Worm (Caenorhabditis elegans) whole organism, young adult: ENCODE data around the gene F19G12.9.

Experiments
- B0035.1 ChIP-seq: sonication (generic microtip); optimal IDR thresholded peaks from 2 replicates; lab custom pipeline; 2016; ENCODE audit warnings: missing genetic modification characterization, mild to moderate bottlenecking, missing compliant biosample characterization, missing genotype, missing genetic modification reagents
- C17E4.6 ChIP-seq: fragments of 200-800 bp; sonication (Bioruptor generic); IDR thresholded peaks from 2 replicates; pipeline ENCODE4 v1.3.6; 2022; ENCODE audit warnings: missing genetic modification reagents, missing genetic modification characterization, missing compliant biosample characterization
- F10E7.11 ChIP-seq: sonication (generic microtip); optimal IDR thresholded peaks from 2 replicates; lab custom pipeline; 2017; ENCODE audit warnings: mild to moderate bottlenecking, missing genetic modification characterization, moderate library complexity, missing compliant biosample characterization
- F33H1.4 ChIP-seq: fragments of 200-800 bp; sonication (Bioruptor generic); IDR thresholded peaks from 2 replicates; pipeline ENCODE4 v1.3.6; 2022; ENCODE audit warnings: missing genetic modification reagents, missing genetic modification characterization, missing compliant biosample characterization
- F49E8.2 ChIP-seq: sonication (generic microtip); optimal IDR thresholded peaks from 3 replicates; lab custom pipeline; 2017; ENCODE audit warnings: missing genetic modification characterization, mild to moderate bottlenecking, missing compliant biosample characterization, antibody characterized with exemption, moderate library complexity; ENCODE audit not compliant: insufficient read depth
- F57A8.1 ChIP-seq: fragments of 200-800 bp; sonication (Bioruptor generic); optimal IDR thresholded peaks from 2 replicates; lab custom pipeline; 2018; ENCODE audit warnings: mild to moderate bottlenecking, missing genetic modification characterization, moderate library complexity, missing compliant biosample characterization
- F57C9.4 ChIP-seq: sonication (generic microtip); optimal IDR thresholded peaks from 2 replicates; lab custom pipeline; 2017; ENCODE audit warnings: mild to moderate bottlenecking, missing genetic modification characterization, missing compliant biosample characterization
- K11D2.4 ChIP-seq: fragments of 200-800 bp; sonication (Bioruptor generic); IDR thresholded peaks from 2 replicates; pipeline ENCODE4 v1.3.6; 2022; ENCODE audit warnings: missing genetic modification reagents, missing genetic modification characterization, missing compliant biosample characterization
- K12H6.12 ChIP-seq: fragments of 200-800 bp; sonication (Bioruptor generic); optimal IDR thresholded peaks from 2 replicates; lab custom pipeline; 2018; ENCODE audit warnings: mild to moderate bottlenecking, missing genetic modification characterization, missing compliant biosample characterization
- T26A5.8 ChIP-seq: sonication (generic microtip); optimal IDR thresholded peaks from 2 replicates; lab custom pipeline; 2016; ENCODE audit warnings: missing genetic modification characterization, missing compliant biosample characterization
- Y67H2A.10 ChIP-seq: fragments of 200-800 bp; sonication (Bioruptor generic); conservative IDR thresholded peaks from 2 replicates; pipeline ENCODE4 v1.3.6; 2022; ENCODE audit warnings: missing genetic modification reagents, missing genetic modification characterization, missing compliant biosample characterization
- Y95B8A.8 ChIP-seq: fragments of 200-800 bp; sonication (Bioruptor generic); IDR thresholded peaks from 2 replicates; pipeline ENCODE4 v1.3.6; 2022; ENCODE audit warnings: missing genetic modification reagents, missing genetic modification characterization, missing compliant biosample characterization
- ama-1 ChIP-seq, 3 experiments: fragments of 150-350 bp in 1 of 3; sonication (generic microtip) in 2 of 3; optimal IDR thresholded peaks; 2 replicates each; lab custom pipeline; 2014 to 2018; ENCODE audit warnings: missing biosample characterization in 2 of 3, missing genetic modification characterization in 2 of 3, missing genetic modification reagents in 2 of 3
- aptf-3 ChIP-seq: fragments of 200-800 bp; sonication (Bioruptor generic); IDR thresholded peaks from 2 replicates; pipeline ENCODE4 v1.3.6; 2022; ENCODE audit warnings: missing genetic modification characterization, missing compliant biosample characterization
- attf-5 ChIP-seq: fragments of 200-800 bp; sonication (Bioruptor generic); optimal IDR thresholded peaks from 2 replicates; lab custom pipeline; 2018; ENCODE audit warnings: mild to moderate bottlenecking, missing genetic modification characterization, missing compliant biosample characterization
- cebp-1 ChIP-seq, 2 experiments: fragments of 200-800 bp in 1 of 2; sonication (Bioruptor generic) in 1 of 2; sonication (generic microtip) in 1 of 2; IDR thresholded peaks in 1 of 2; optimal IDR thresholded peaks in 1 of 2; 2 replicates each; pipeline versions ENCODE4 v1.3.6 to Lab custom; 2017 to 2022; ENCODE audit warnings: missing compliant biosample characterization in 2 of 2, missing genetic modification characterization in 2 of 2, mild to moderate bottlenecking in 1 of 2, missing genetic modification reagents in 1 of 2, moderate library complexity in 1 of 2
- cebp-2 ChIP-seq: fragments of 200-800 bp; sonication (Bioruptor generic); IDR thresholded peaks from 2 replicates; pipeline ENCODE4 v1.3.6; 2022; ENCODE audit warnings: missing genetic modification characterization, missing compliant biosample characterization
- ceh-100 ChIP-seq: fragments of 200-800 bp; sonication (Bioruptor generic); IDR thresholded peaks from 2 replicates; pipeline ENCODE4 v1.3.6; 2022; ENCODE audit warnings: missing genetic modification reagents, missing genetic modification characterization, missing compliant biosample characterization
- ceh-27 ChIP-seq: fragments of 200-800 bp; sonication (Bioruptor generic); optimal IDR thresholded peaks from 2 replicates; lab custom pipeline; 2018; ENCODE audit warnings: mild to moderate bottlenecking, missing genetic modification characterization, moderate library complexity, missing compliant biosample characterization
- ceh-91 ChIP-seq: fragments of 200-800 bp; sonication (Bioruptor generic); IDR thresholded peaks from 2 replicates; pipeline ENCODE4 v1.3.6; 2022; ENCODE audit warnings: missing genetic modification reagents, missing genetic modification characterization, missing compliant biosample characterization
- chd-7 ChIP-seq: sonication (generic microtip); optimal IDR thresholded peaks from 2 replicates; lab custom pipeline; 2016; ENCODE audit warnings: mild to moderate bottlenecking, missing genetic modification characterization, moderate library complexity, missing compliant biosample characterization
- efl-1 ChIP-seq: fragments of 150-350 bp; optimal IDR thresholded peaks from 2 replicates; lab custom pipeline; 2014; ENCODE audit warnings: missing biosample characterization, missing genetic modification reagents, missing genetic modification characterization
- egrh-3 ChIP-seq: fragments of 200-800 bp; sonication (Bioruptor generic); IDR thresholded peaks from 2 replicates; pipeline ENCODE4 v1.3.6; 2022; ENCODE audit warnings: missing genetic modification reagents, missing genetic modification characterization, missing compliant biosample characterization
- hmg-20 ChIP-seq: fragments of 200-800 bp; sonication (Bioruptor generic); IDR thresholded peaks from 2 replicates; pipeline ENCODE4 v1.3.6; 2022; ENCODE audit warnings: missing genetic modification reagents, missing genetic modification characterization, missing compliant biosample characterization
- hrde-1 ChIP-seq: sonication (generic microtip); optimal IDR thresholded peaks from 2 replicates; lab custom pipeline; 2016; ENCODE audit warnings: missing genetic modification characterization, mild to moderate bottlenecking, missing compliant biosample characterization, moderate library complexity, missing genotype, missing genetic modification reagents, borderline replicate concordance
- hsf-1 ChIP-seq: fragments of 200-800 bp; sonication (Bioruptor generic); IDR thresholded peaks from 2 replicates; pipeline ENCODE4 v1.3.6; 2022; ENCODE audit warnings: missing genetic modification reagents, missing genetic modification characterization, missing compliant biosample characterization
- let-526 ChIP-seq: fragments of 200-800 bp; sonication (Bioruptor generic); IDR thresholded peaks from 2 replicates; pipeline ENCODE4 v1.3.6; 2022; ENCODE audit warnings: missing genetic modification reagents, missing genetic modification characterization, missing compliant biosample characterization
- lsl-1 ChIP-seq: fragments of 200-800 bp; sonication (Bioruptor generic); optimal IDR thresholded peaks from 2 replicates; lab custom pipeline; 2018; ENCODE audit warnings: mild to moderate bottlenecking, missing genetic modification characterization, moderate library complexity, missing compliant biosample characterization
- madf-6 ChIP-seq: fragments of 200-800 bp; sonication (Bioruptor generic); IDR thresholded peaks from 2 replicates; pipeline ENCODE4 v1.3.6; 2022; ENCODE audit warnings: missing genetic modification reagents, missing genetic modification characterization, missing compliant biosample characterization
- nfyb-1 ChIP-seq: fragments of 200-800 bp; sonication (Bioruptor generic); IDR thresholded peaks from 2 replicates; pipeline ENCODE4 v1.3.6; 2022; ENCODE audit warnings: missing genetic modification reagents, missing genetic modification characterization, missing compliant biosample characterization
- nhr-120 ChIP-seq: fragments of 200-800 bp; sonication (Bioruptor generic); IDR thresholded peaks from 2 replicates; pipeline ENCODE4 v1.3.6; 2022; ENCODE audit warnings: missing genetic modification characterization, missing compliant biosample characterization
- nhr-80 ChIP-seq: sonication (generic microtip); optimal IDR thresholded peaks from 2 replicates; lab custom pipeline; 2016; ENCODE audit warnings: missing genetic modification characterization, missing compliant biosample characterization
- nhr-90 ChIP-seq: sonication (generic microtip); optimal IDR thresholded peaks from 2 replicates; lab custom pipeline; 2016; ENCODE audit warnings: missing genotype, mild to moderate bottlenecking, missing genetic modification characterization, missing compliant biosample characterization
- pbrm-1 ChIP-seq: fragments of 200-800 bp; sonication (Bioruptor generic); IDR thresholded peaks from 2 replicates; pipeline ENCODE4 v1.3.6; 2022; ENCODE audit warnings: missing genetic modification reagents, missing genetic modification characterization, missing compliant biosample characterization
- rcor-1 ChIP-seq: fragments of 200-800 bp; sonication (Bioruptor generic); IDR thresholded peaks from 2 replicates; pipeline ENCODE4 v1.3.6; 2022; ENCODE audit warnings: missing genetic modification reagents, missing genetic modification characterization, missing compliant biosample characterization
- rec-8 ChIP-seq, 2 experiments: sonication (generic microtip); optimal IDR thresholded peaks; 2 replicates each; lab custom pipeline; 2016; ENCODE audit warnings: mild to moderate bottlenecking in 2 of 2, missing genetic modification characterization in 2 of 2, missing genetic modification reagents in 2 of 2, missing genotype in 2 of 2, missing biosample characterization in 1 of 2, missing compliant biosample characterization in 1 of 2, moderate library complexity in 1 of 2
- rpc-1 ChIP-seq, 2 experiments: fragments of 150-350 bp in 1 of 2; sonication (generic microtip) in 1 of 2; optimal IDR thresholded peaks; 2 replicates each; lab custom pipeline; 2014 to 2018; ENCODE audit warnings: missing biosample characterization in 1 of 2, missing genetic modification characterization in 1 of 2, missing genetic modification reagents in 1 of 2, missing genotype in 1 of 2
- sdz-38 ChIP-seq: sonication (generic microtip); optimal IDR thresholded peaks from 2 replicates; lab custom pipeline; 2016; ENCODE audit warnings: missing genotype, missing genetic modification characterization, missing compliant biosample characterization
- sea-2 ChIP-seq: fragments of 200-800 bp; sonication (Bioruptor generic); IDR thresholded peaks from 2 replicates; pipeline ENCODE4 v1.3.6; 2022; ENCODE audit warnings: missing genetic modification characterization, missing compliant biosample characterization
- snpc-4 ChIP-seq, 5 experiments: fragments of 150-350 bp in 1 of 5; sonication (generic microtip) in 4 of 5; optimal IDR thresholded peaks; 2 replicates each; lab custom pipeline; 2014 to 2018; ENCODE audit warnings: missing genetic modification characterization in 5 of 5, missing biosample characterization in 3 of 5, antibody characterized with exemption in 2 of 5, mild to moderate bottlenecking in 2 of 5, missing compliant biosample characterization in 2 of 5, missing genotype in 2 of 5, moderate library complexity in 2 of 5, missing genetic modification reagents in 1 of 5
- tbx-9 ChIP-seq: sonication (generic microtip); optimal IDR thresholded peaks from 2 replicates; lab custom pipeline; 2016; ENCODE audit warnings: borderline replicate concordance, missing genetic modification characterization, inconsistent platforms, missing compliant biosample characterization
- tlf-1 ChIP-seq: fragments of 200-800 bp; sonication (Bioruptor generic); optimal IDR thresholded peaks from 2 replicates; lab custom pipeline; 2018; ENCODE audit warnings: mild to moderate bottlenecking, missing genetic modification characterization, missing compliant biosample characterization
- unc-62 ChIP-seq: fragments of 150-350 bp; optimal IDR thresholded peaks from 2 replicates; lab custom pipeline; 2014; ENCODE audit warnings: missing biosample characterization, missing genetic modification reagents, missing genetic modification characterization
- xnd-1 ChIP-seq: sonication (generic microtip); optimal IDR thresholded peaks from 2 replicates; lab custom pipeline; 2016; ENCODE audit warnings: missing genotype, missing genetic modification reagents, missing genetic modification characterization, missing compliant biosample characterization
- zfh-2 ChIP-seq: fragments of 200-800 bp; sonication (Bioruptor generic); conservative IDR thresholded peaks from 2 replicates; pipeline ENCODE4 v1.3.6; 2022; ENCODE audit warnings: missing genetic modification reagents, missing genetic modification characterization, missing compliant biosample characterization
- ztf-18 ChIP-seq: sonication (generic microtip); optimal IDR thresholded peaks from 2 replicates; lab custom pipeline; 2016; ENCODE audit warnings: missing genotype, mild to moderate bottlenecking, missing genetic modification characterization, missing compliant biosample characterization

Gene F19G12.9

DNA sequence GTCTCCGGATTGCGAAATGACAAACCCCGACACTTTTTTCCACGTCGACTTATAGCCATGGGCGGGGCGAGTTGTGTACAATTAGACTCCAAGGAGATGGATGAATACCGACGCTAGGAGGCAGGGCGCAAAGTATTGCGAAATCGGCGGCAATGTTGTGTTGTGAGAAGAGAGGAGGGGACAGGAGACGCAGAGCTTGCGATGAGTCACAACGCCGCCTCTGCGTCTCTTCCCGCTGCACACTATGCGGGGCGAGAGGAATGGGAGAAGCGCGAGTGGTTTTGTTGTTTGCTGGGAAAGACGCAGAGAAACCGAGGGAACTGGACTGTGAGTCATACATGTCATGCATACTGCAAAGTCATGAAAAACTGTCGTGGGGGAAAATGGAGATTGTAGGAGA is 35.4 kb downstream of the F19G12.9 start (continued):
- TF ChIP-seq nhr-120, result no peak
- TF ChIP-seq rpc-1 (optimal IDR thresholded peaks at IDR 0.05; lab: Kevin White, UChicago), result no peak
- no peak for TF ChIP-seq rpc-1 (tag; optimal IDR thresholded peaks at IDR 0.05; lab: Kevin White, UChicago)
- peak; percentile 57 for TF ChIP-seq tlf-1 (GFP tag; lab: Kevin White, UChicago)
- TF ChIP-seq sdz-38 (tag; lab: Kevin White, UChicago), result no peak
- 0 out of 2 replicates have a peak, but pooled peaks have one; percentile 13 for TF ChIP-seq ceh-91
- no peak for TF ChIP-seq sea-2
- peak; percentile 91 for TF ChIP-seq nfyb-1 (GFP tag; lab: Robert Waterston, UW)
- TF ChIP-seq T26A5.8 (tag; lab: Kevin White, UChicago), result no peak
- no peak for TF ChIP-seq C17E4.6
- no peak for TF ChIP-seq lsl-1 (GFP tag; lab: Kevin White, UChicago)
- TF ChIP-seq ceh-100 (GFP tag; lab: Robert Waterston, UW), result no peak
- TF ChIP-seq hmg-20 (GFP tag; lab: Robert Waterston, UW), result no peak
- 0 out of 2 replicates have a peak, but pooled peaks have one; percentile 39 for TF ChIP-seq hsf-1 (GFP tag; lab: Robert Waterston, UW)
- TF ChIP-seq nhr-90, result peak; percentile 83
- peak; percentile 77 for TF ChIP-seq egrh-3
- TF ChIP-seq chd-7 (tag; lab: Kevin White, UChicago), result peak; percentile 86
- TF ChIP-seq tbx-9 (tag; lab: Kevin White, UChicago), result no peak
- no peak for TF ChIP-seq hrde-1 (tag; lab: Kevin White, UChicago)
- TF ChIP-seq attf-5, result peak; percentile 93
- no peak for TF ChIP-seq efl-1 (GFP tag; lab: Kevin White, UChicago)
- 0 out of 2 replicates have a peak, but pooled peaks have one; percentile 47 for TF ChIP-seq cebp-2 (GFP tag; lab: Robert Waterston, UW)
- TF ChIP-seq rcor-1, result peak; percentile 25; the same call in 1 of the 2 replicates
- TF ChIP-seq let-526 (GFP tag; lab: Robert Waterston, UW), result peak; percentile 81
- TF ChIP-seq Y67H2A.10 (GFP tag; lab: Robert Waterston, UW), result no peak
- TF ChIP-seq ceh-27 (GFP tag; lab: Kevin White, UChicago), result peak; percentile 87
- peak; percentile 93 for TF ChIP-seq K12H6.12 (tag; lab: Kevin White, UChicago)
- peak; percentile 78 for TF ChIP-seq unc-62 (GFP tag; lab: Kevin White, UChicago)
- TF ChIP-seq pbrm-1 (GFP tag; lab: Robert Waterston, UW), result peak; percentile 86
- peak; percentile 87 for TF ChIP-seq K11D2.4 (GFP tag; lab: Robert Waterston, UW)
- peak; percentile 100 for TF ChIP-seq cebp-1 (GFP tag; IDR thresholded peaks at IDR 0.05; lab: Robert Waterston, UW)
- TF ChIP-seq cebp-1 (tag; optimal IDR thresholded peaks at IDR 0.05; lab: Kevin White, UChicago), result no peak
- TF ChIP-seq nhr-80 (tag; lab: Kevin White, UChicago), result peak; percentile 86
- no peak for TF ChIP-seq ama-1 (optimal IDR thresholded peaks at IDR 0.05; lab: Kevin White, UChicago)
- no peak for TF ChIP-seq ama-1 (GFP tag; optimal IDR thresholded peaks at IDR 0.05; lab: Kevin White, UChicago)
- peak; percentile 100 for TF ChIP-seq zfh-2 (GFP tag; lab: Robert Waterston, UW)
- peak; percentile 81; the same call in 1 of the 2 replicates for TF ChIP-seq Y95B8A.8 (GFP tag; lab: Robert Waterston, UW)
- TF ChIP-seq snpc-4 (GFP tag; optimal IDR thresholded peaks at IDR 0.05; lab: Kevin White, UChicago), result no peak
- peak in 2 of 4 experiments; percentile 52 for TF ChIP-seq snpc-4 (tag; optimal IDR thresholded peaks at IDR 0.05; lab: Kevin White, UChicago)
- TF ChIP-seq F57C9.4, result no peak
- TF ChIP-seq F33H1.4 (GFP tag; lab: Robert Waterston, UW), result 0 out of 2 replicates have a peak, but pooled peaks have one; percentile 12
- no peak for TF ChIP-seq F57A8.1 (GFP tag; lab: Kevin White, UChicago)
- no peak for TF ChIP-seq xnd-1
- TF ChIP-seq F10E7.11, result peak; percentile 26
- TF ChIP-seq ztf-18 (tag; lab: Kevin White, UChicago), result peak; percentile 42
- TF ChIP-seq F49E8.2, result no peak
- peak; percentile 3 for TF ChIP-seq B0035.1
- no peak for TF ChIP-seq aptf-3
- 0 out of 2 replicates have a peak, but pooled peaks have one; percentile 28 for TF ChIP-seq madf-6 (GFP tag; lab: Robert Waterston, UW)
- no peak for TF ChIP-seq rec-8 (tag; optimal IDR thresholded peaks at IDR 0.05; lab: Kevin White, UChicago)
